Worm (Caenorhabditis elegans): ENCODE results near the gene tag-266.

ce11 chrIII:638319-638718 is 1.7 kb downstream of the tag-266 start, which contains the start of gene sbds-1:
- TF ChIP-seq ceh-82 (tag; optimal IDR thresholded peaks at IDR 0.05), result no peak
- TF ChIP-seq nhr-11 (tag; optimal IDR thresholded peaks at IDR 0.05), result no peak
- TF ChIP-seq unc-62 (GFP tag; optimal IDR thresholded peaks at IDR 0.05 in 1 of 2), result no peak
- TF ChIP-seq unc-62 (tag; optimal IDR thresholded peaks at IDR 0.05), result no peak
- no peak for TF ChIP-seq Y105C5A.15 (GFP tag; IDR thresholded peaks at IDR 0.05)
- TF ChIP-seq daf-19 (GFP tag; conservative IDR thresholded peaks at IDR 0.05), result no peak
- TF ChIP-seq fkh-10 (GFP tag; optimal IDR thresholded peaks at IDR 0.05), result no peak
- no peak for TF ChIP-seq zfp-3 (GFP tag; conservative IDR thresholded peaks at IDR 0.05)
- TF ChIP-seq lin-13 (GFP tag; optimal IDR thresholded peaks at IDR 0.05), result no peak

Measured in whole organism, L4 larva.